Worm (Caenorhabditis elegans) whole organism, mixed stage, embryonic: ENCODE data around the gene F11A5.13.

Experiments used
- M03D4.4 ChIP-seq: sonication (generic microtip); optimal IDR thresholded peaks from 2 replicates; lab custom pipeline; 2017; ENCODE audit warnings: mild to moderate bottlenecking, missing genetic modification characterization, missing compliant biosample characterization
- bed-3 ChIP-seq: fragments of 200-800 bp; sonication (Bioruptor generic); optimal IDR thresholded peaks from 3 replicates; lab custom pipeline; 2018; ENCODE audit warnings: mild to moderate bottlenecking, missing genetic modification characterization, moderate library complexity, missing compliant biosample characterization
- ceh-39 ChIP-seq: fragments of 150-350 bp; optimal IDR thresholded peaks from 2 replicates; lab custom pipeline; 2014; ENCODE audit warnings: missing biosample characterization, missing genetic modification characterization
- ceh-43 ChIP-seq: fragments of 200-800 bp; sonication (Bioruptor generic); optimal IDR thresholded peaks from 2 replicates; lab custom pipeline; 2018; ENCODE audit warnings: mild to moderate bottlenecking, missing genetic modification characterization, moderate library complexity, missing compliant biosample characterization
- ceh-83 ChIP-seq: fragments of 200-800 bp; sonication (Bioruptor generic); optimal IDR thresholded peaks from 2 replicates; lab custom pipeline; 2018; ENCODE audit warnings: mild to moderate bottlenecking, missing genetic modification characterization, missing compliant biosample characterization
- ces-1 ChIP-seq: fragments of 150-350 bp; optimal IDR thresholded peaks from 2 replicates; lab custom pipeline; 2014; ENCODE audit warnings: missing biosample characterization, missing genetic modification reagents, missing genetic modification characterization
- cnd-1 ChIP-seq: fragments of 200-800 bp; sonication (Bioruptor generic); optimal IDR thresholded peaks from 2 replicates; lab custom pipeline; 2018; ENCODE audit warnings: mild to moderate bottlenecking, missing genetic modification characterization, missing compliant biosample characterization
- drap-1 ChIP-seq: fragments of 200-800 bp; sonication (Bioruptor generic); optimal IDR thresholded peaks from 3 replicates; lab custom pipeline; 2018; ENCODE audit warnings: mild to moderate bottlenecking, missing genetic modification characterization, missing compliant biosample characterization
- elt-1 ChIP-seq: sonication (generic microtip); optimal IDR thresholded peaks from 2 replicates; lab custom pipeline; 2017; ENCODE audit warnings: missing genetic modification characterization, mild to moderate bottlenecking, missing compliant biosample characterization, antibody characterized with exemption, moderate library complexity, borderline replicate concordance; ENCODE audit not compliant: insufficient read depth
- flh-1 ChIP-seq: fragments of 200-800 bp; sonication (Bioruptor generic); optimal IDR thresholded peaks from 2 replicates; lab custom pipeline; 2018; ENCODE audit warnings: mild to moderate bottlenecking, missing genetic modification characterization, moderate library complexity, missing compliant biosample characterization
- ham-2 ChIP-seq: fragments of 200-800 bp; sonication (Bioruptor generic); optimal IDR thresholded peaks from 2 replicates; lab custom pipeline; 2018; ENCODE audit warnings: mild to moderate bottlenecking, missing genetic modification characterization, missing compliant biosample characterization
- hlh-1 ChIP-seq: fragments of 150-350 bp; optimal IDR thresholded peaks from 2 replicates; lab custom pipeline; 2014; ENCODE audit warnings: missing biosample characterization, missing genetic modification reagents, missing genetic modification characterization
- lin-13 ChIP-seq: fragments of 150-350 bp; optimal IDR thresholded peaks from 2 replicates; lab custom pipeline; 2014; ENCODE audit warnings: missing biosample characterization, missing genetic modification characterization
- lin-32 ChIP-seq: fragments of 200-800 bp; sonication (Bioruptor generic); optimal IDR thresholded peaks from 2 replicates; lab custom pipeline; 2018; ENCODE audit warnings: mild to moderate bottlenecking, missing genetic modification characterization, missing compliant biosample characterization
- lsy-2 ChIP-seq: fragments of 150-350 bp; optimal IDR thresholded peaks from 2 replicates; lab custom pipeline; 2014; ENCODE audit warnings: missing biosample characterization, missing genetic modification characterization
- mab-5 ChIP-seq: fragments of 150-350 bp; optimal IDR thresholded peaks from 2 replicates; lab custom pipeline; 2014; ENCODE audit warnings: missing biosample characterization, missing genetic modification characterization
- mls-2 ChIP-seq: sonication (generic microtip); optimal IDR thresholded peaks from 2 replicates; lab custom pipeline; 2016; ENCODE audit warnings: mild to moderate bottlenecking, missing genetic modification characterization, moderate library complexity, missing compliant biosample characterization
- nhr-12 ChIP-seq: fragments of 150-350 bp; optimal IDR thresholded peaks from 2 replicates; lab custom pipeline; 2014; ENCODE audit warnings: missing biosample characterization, missing genetic modification characterization
- nhr-2 ChIP-seq: fragments of 150-350 bp; optimal IDR thresholded peaks from 2 replicates; lab custom pipeline; 2014; ENCODE audit warnings: missing biosample characterization, missing genetic modification characterization
- nhr-28 ChIP-seq: fragments of 150-350 bp; optimal IDR thresholded peaks from 2 replicates; lab custom pipeline; 2014; ENCODE audit warnings: missing biosample characterization, missing genetic modification characterization
- nhr-76 ChIP-seq: sonication (generic microtip); optimal IDR thresholded peaks from 2 replicates; lab custom pipeline; 2017; ENCODE audit warnings: missing biosample characterization, missing genetic modification characterization
- snpc-4 ChIP-seq: fragments of 150-350 bp; optimal IDR thresholded peaks from 2 replicates; lab custom pipeline; 2014; ENCODE audit warnings: missing biosample characterization, missing genetic modification characterization
- sptf-1 ChIP-seq: sonication (generic microtip); optimal IDR thresholded peaks from 2 replicates; lab custom pipeline; 2017; ENCODE audit warnings: mild to moderate bottlenecking, missing genetic modification characterization, moderate library complexity, missing compliant biosample characterization
- tbx-8 ChIP-seq: fragments of 200-800 bp; sonication (Bioruptor generic); optimal IDR thresholded peaks from 2 replicates; lab custom pipeline; 2018; ENCODE audit warnings: mild to moderate bottlenecking, missing genetic modification characterization, moderate library complexity, missing compliant biosample characterization
- unc-120 ChIP-seq: sonication (generic microtip); optimal IDR thresholded peaks from 2 replicates; lab custom pipeline; 2017; ENCODE audit warnings: missing genetic modification characterization, missing compliant biosample characterization; ENCODE audit not compliant: poor library complexity, severe bottlenecking
- unc-39 ChIP-seq: fragments of 150-350 bp; optimal IDR thresholded peaks from 2 replicates; lab custom pipeline; 2014; ENCODE audit warnings: missing biosample characterization, missing genetic modification characterization
- unc-62 ChIP-seq: fragments of 150-350 bp; optimal IDR thresholded peaks from 2 replicates; lab custom pipeline; 2014; ENCODE audit warnings: missing biosample characterization, missing genetic modification reagents, missing genetic modification characterization
- zip-8 ChIP-seq: fragments of 150-350 bp; optimal IDR thresholded peaks from 2 replicates; lab custom pipeline; 2014; ENCODE audit warnings: missing biosample characterization, missing genetic modification characterization

F11A5.13 gene

DNA sequence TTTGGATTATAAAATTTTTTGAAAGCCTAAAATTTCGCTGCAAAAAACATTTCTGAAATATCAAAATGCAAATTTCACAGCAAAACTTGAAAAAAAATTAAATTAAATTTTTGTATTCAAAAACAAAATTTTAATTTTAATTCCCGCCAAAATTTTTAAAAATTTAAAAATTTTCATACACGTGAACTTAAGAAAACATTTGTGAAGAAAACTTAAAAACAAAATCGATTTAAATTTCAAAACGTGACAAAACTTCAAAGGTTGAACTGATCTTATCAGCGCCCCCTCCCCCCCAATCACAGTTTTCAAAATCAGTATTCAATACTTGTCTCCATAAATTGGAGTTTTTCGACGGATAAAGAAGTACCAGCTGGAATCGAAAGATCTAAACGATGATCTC lies 10.7 kb upstream of the F11A5.13 start, which contains the start of gene F21H7.5:
Gene F21H7.5 (plus strand): TSS at position 301 of the 400 bp plus-strand sequence.
- no peak for TF ChIP-seq snpc-4 (tag; lab: Kevin White, UChicago)
- TF ChIP-seq tbx-8, result no peak
- TF ChIP-seq elt-1 (tag; lab: Kevin White, UChicago), result no peak
- TF ChIP-seq hlh-1 (tag; lab: Kevin White, UChicago), result no peak
- no peak for TF ChIP-seq M03D4.4 (tag; lab: Kevin White, UChicago)
- TF ChIP-seq drap-1 (GFP tag; lab: Kevin White, UChicago), result no peak
- no peak for TF ChIP-seq nhr-2 (tag; lab: Kevin White, UChicago)
- no peak for TF ChIP-seq nhr-76 (tag; lab: Kevin White, UChicago)
- no peak for TF ChIP-seq nhr-12 (tag; lab: Kevin White, UChicago)
- no peak for TF ChIP-seq mab-5 (tag; lab: Kevin White, UChicago)
- no peak for TF ChIP-seq ceh-39
- TF ChIP-seq unc-120, result no peak
- TF ChIP-seq sptf-1 (tag; lab: Kevin White, UChicago), result no peak
- no peak for TF ChIP-seq zip-8 (tag; lab: Kevin White, UChicago)
- no peak for TF ChIP-seq ceh-43 (GFP tag; lab: Kevin White, UChicago)

DNA sequence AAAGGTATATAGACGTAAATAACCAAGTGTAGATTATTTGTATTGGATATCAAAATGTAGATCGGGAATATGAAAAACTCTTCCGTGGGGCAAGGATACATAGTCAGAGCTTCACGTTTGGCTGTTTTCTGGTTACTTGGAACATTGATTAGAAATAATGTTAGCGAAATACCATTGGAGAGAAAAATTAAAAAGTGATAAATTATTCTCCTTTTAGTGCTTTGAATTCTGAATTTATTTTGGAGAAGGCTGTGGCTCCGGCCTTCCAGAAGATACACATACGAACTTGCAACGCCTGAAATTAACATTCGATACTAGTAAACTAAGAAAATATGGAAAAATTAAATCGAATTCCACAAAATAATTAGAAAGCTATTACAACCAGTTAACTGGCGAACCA lies 9.2 kb upstream of the F11A5.13 start, which contains the start of gene srh-98:
Gene srh-98 (minus strand): TSS at position 101 of the 400 bp plus-strand sequence.
- TF ChIP-seq nhr-28 (tag; lab: Kevin White, UChicago) (no peak), zip-8 (tag; lab: Kevin White, UChicago) (no peak)

DNA sequence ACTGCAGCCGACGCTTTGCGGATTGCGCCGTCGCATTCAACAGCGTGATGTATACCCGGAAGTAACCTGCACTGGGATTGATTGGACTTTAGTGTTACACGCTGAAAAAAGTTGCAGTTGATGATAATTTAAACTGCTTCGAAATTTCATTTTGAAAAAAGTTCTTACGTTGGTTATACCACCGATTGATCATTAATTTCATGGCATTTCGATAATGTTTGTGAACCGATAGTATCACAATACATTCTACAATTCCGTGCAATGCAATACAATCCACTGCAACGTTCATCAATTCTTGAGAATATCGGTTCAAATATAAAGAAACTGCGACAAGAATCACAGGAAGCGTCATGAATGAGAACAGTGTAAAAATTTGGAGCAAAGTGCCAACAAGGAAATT lies 8.7 kb upstream of the F11A5.13 start, which contains the start of gene F21H7.3:
Gene F21H7.3 (minus strand): TSS at position 101 of the 400 bp plus-strand sequence.
- TF ChIP-seq cnd-1 (tag; lab: Kevin White, UChicago) (no peak), lin-13 (no peak), nhr-12 (tag; lab: Kevin White, UChicago) (no peak), ceh-83 (GFP tag; lab: Kevin White, UChicago) (no peak), elt-1 (tag; lab: Kevin White, UChicago) (no peak), zip-8 (tag; lab: Kevin White, UChicago) (no peak), nhr-2 (tag; lab: Kevin White, UChicago) (no peak), M03D4.4 (tag; lab: Kevin White, UChicago) (no peak), ceh-39 (no peak), ces-1 (GFP tag; lab: Kevin White, UChicago) (no peak), snpc-4 (tag; lab: Kevin White, UChicago) (no peak), nhr-76 (tag; lab: Kevin White, UChicago) (no peak), lsy-2 (tag; lab: Kevin White, UChicago) (no peak)

DNA sequence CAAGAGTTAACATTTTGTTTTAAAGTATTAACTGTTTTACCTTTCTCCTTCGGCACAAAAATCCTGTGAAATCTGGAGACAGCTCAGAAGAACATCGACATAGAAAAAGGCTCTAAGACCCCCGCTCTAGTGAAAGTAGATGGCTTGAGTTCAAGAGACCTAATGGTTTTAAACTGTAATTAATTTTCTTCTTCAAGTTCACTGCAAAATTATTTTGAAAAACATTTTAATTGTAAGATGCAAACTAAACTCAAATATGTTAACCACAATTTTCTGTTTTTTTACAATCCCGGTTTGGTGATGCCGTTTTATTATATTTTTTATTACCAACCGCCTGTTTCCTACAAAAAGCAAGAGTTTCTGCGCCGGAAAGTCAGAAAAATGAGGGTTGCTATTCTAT lies 7.1 kb upstream of the F11A5.13 start, which contains the start of gene clec-233:
Gene clec-233 (plus strand): TSS at position 301 of the 400 bp plus-strand sequence.
- no peak for TF ChIP-seq ceh-83 (GFP tag; lab: Kevin White, UChicago)
- TF ChIP-seq lin-13, result no peak

ce11 chrV:16232180-16232579 lies 5.7 kb upstream of the F11A5.13 start, which contains the start of gene gst-22:
gst-22 (minus strand) TSS chrV:16232282.
- no peak for TF ChIP-seq flh-1
- no peak for TF ChIP-seq ham-2 (GFP tag; lab: Kevin White, UChicago)
- TF ChIP-seq mab-5 (tag; lab: Kevin White, UChicago), result no peak
- TF ChIP-seq bed-3 (GFP tag; lab: Kevin White, UChicago), result no peak
- TF ChIP-seq nhr-28 (tag; lab: Kevin White, UChicago), result no peak
- no peak for TF ChIP-seq tbx-8
- TF ChIP-seq zip-8 (tag; lab: Kevin White, UChicago), result no peak
- no peak for TF ChIP-seq mls-2 (tag; lab: Kevin White, UChicago)
- no peak for TF ChIP-seq ceh-83 (GFP tag; lab: Kevin White, UChicago)
- no peak for TF ChIP-seq unc-39 (tag; lab: Kevin White, UChicago)
- TF ChIP-seq lsy-2 (tag; lab: Kevin White, UChicago), result no peak
- no peak for TF ChIP-seq cnd-1 (tag; lab: Kevin White, UChicago)
- TF ChIP-seq M03D4.4 (tag; lab: Kevin White, UChicago), result no peak
- no peak for TF ChIP-seq lin-32 (GFP tag; lab: Kevin White, UChicago)
- no peak for TF ChIP-seq unc-62 (GFP tag; lab: Kevin White, UChicago)
- TF ChIP-seq nhr-2 (tag; lab: Kevin White, UChicago), result no peak
- TF ChIP-seq ces-1 (GFP tag; lab: Kevin White, UChicago), result no peak
- TF ChIP-seq nhr-12 (tag; lab: Kevin White, UChicago), result no peak
- no peak for TF ChIP-seq sptf-1 (tag; lab: Kevin White, UChicago)
